Fruit fly (Drosophila melanogaster) whole organism, adult: ENCODE measurements around the gene Ptp69D.

Source experiments
- CG11617 ChIP-seq: fragments of 200-800 bp; sonication (Bioruptor generic); optimal IDR thresholded peaks from 2 replicates; lab custom pipeline; 2017; ENCODE audit warnings: mild to moderate bottlenecking, missing biosample characterization, missing genetic modification reagents, missing genetic modification characterization
- CG12768 ChIP-seq: fragments of 200-800 bp; sonication (Bioruptor generic); optimal IDR thresholded peaks from 2 replicates; lab custom pipeline; 2017; ENCODE audit warnings: missing biosample characterization, missing genetic modification characterization, mild to moderate bottlenecking, moderate library complexity, missing genetic modification reagents
- CG1620 ChIP-seq: fragments of 200-800 bp; sonication (Bioruptor generic); optimal IDR thresholded peaks from 2 replicates; lab custom pipeline; 2016; ENCODE audit warnings: missing biosample characterization, missing genetic modification characterization
- CG33017 ChIP-seq: fragments of 200-800 bp; sonication (Bioruptor generic); optimal IDR thresholded peaks from 2 replicates; lab custom pipeline; 2018; ENCODE audit warnings: missing biosample characterization, mild to moderate bottlenecking, missing genetic modification characterization, moderate library complexity
- CG7101 ChIP-seq: fragments of 200-800 bp; sonication (Bioruptor generic); optimal IDR thresholded peaks from 2 replicates; lab custom pipeline; 2018; ENCODE audit warnings: missing biosample characterization, mild to moderate bottlenecking, missing genetic modification characterization, moderate library complexity
- Clk ChIP-seq: fragments of 200-800 bp; sonication (Bioruptor generic); optimal IDR thresholded peaks from 2 replicates; lab custom pipeline; 2017; ENCODE audit warnings: missing biosample characterization, missing genetic modification characterization
- Crg-1 ChIP-seq: fragments of 200-800 bp; sonication (Bioruptor generic); optimal IDR thresholded peaks from 2 replicates; lab custom pipeline; 2016; ENCODE audit warnings: missing biosample characterization, missing genetic modification characterization
- cic ChIP-seq: fragments of 200-800 bp; sonication (Bioruptor generic); optimal IDR thresholded peaks from 2 replicates; lab custom pipeline; 2017; ENCODE audit warnings: missing biosample characterization, mild to moderate bottlenecking, missing genetic modification characterization, moderate library complexity
- kay ChIP-seq: fragments of 200-800 bp; sonication (Bioruptor generic); peaks from one replicate; lab custom pipeline; 2016; ENCODE audit warnings: missing biosample characterization, missing genetic modification characterization, borderline replicate concordance
- pad ChIP-seq: fragments of 200-800 bp; sonication (Bioruptor generic); optimal IDR thresholded peaks from 3 replicates; lab custom pipeline; 2017; ENCODE audit warnings: missing biosample characterization, missing genetic modification characterization, mild to moderate bottlenecking, moderate library complexity, missing genetic modification reagents
- toe ChIP-seq: fragments of 200-800 bp; sonication (Bioruptor generic); optimal IDR thresholded peaks from 2 replicates; lab custom pipeline; 2016; ENCODE audit warnings: missing biosample characterization, missing genetic modification characterization

DNA sequence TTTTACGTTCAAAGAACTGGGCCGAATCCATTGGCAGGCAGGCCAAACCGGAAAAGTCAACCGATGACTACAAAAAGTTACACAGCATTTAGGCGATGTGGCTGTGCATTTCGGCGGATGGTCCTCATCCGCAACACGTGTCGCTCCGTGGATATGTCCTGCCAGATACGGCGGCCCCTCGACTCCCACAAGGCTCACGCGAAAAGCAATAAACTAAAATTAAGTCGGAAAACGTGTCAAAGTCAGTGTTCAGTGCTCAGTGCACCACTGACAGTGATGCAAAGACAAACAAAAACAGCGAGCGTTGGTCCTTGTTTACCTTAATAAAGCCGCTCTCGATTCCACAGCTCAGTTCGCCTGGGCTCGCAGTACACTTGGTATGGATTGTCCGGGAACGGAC is 5.1 kb upstream of the Ptp69D start:
- TF ChIP-seq cic (GFP tag; lab: Kevin White, UChicago) (no peak), Clk (GFP tag; lab: Kevin White, UChicago) (no peak), kay (GFP tag; lab: Kevin White, UChicago) (no peak), CG11617 (GFP tag; lab: Kevin White, UChicago) (no peak), CG7101 (tag; lab: Kevin White, UChicago) (no peak), pad (GFP tag; lab: Kevin White, UChicago) (no peak), CG12768 (GFP tag; lab: Kevin White, UChicago) (no peak), CG1620 (GFP tag; lab: Kevin White, UChicago) (no peak), CG33017 (no peak), toe (GFP tag; lab: Kevin White, UChicago) (no peak), Crg-1 (GFP tag; lab: Kevin White, UChicago) (no peak)
